Fruit fly (Drosophila melanogaster): ENCODE results near the gene CG15784.
A peak's percentile ranks its signal among the peaks of the same experiment; 100 is the strongest.

Gene CG15784

dm6 chrX:5429778-5430576 is 606 bp downstream of the CG15784 start:
- TF ChIP-seq tai (GFP tag; optimal IDR thresholded peaks at IDR 0.05) (no peak), Mio (GFP tag; optimal IDR thresholded peaks at IDR 0.05) (peak; percentile 41), Jra (GFP tag; optimal IDR thresholded peaks at IDR 0.05) (peak; percentile 81), fru (GFP tag; optimal IDR thresholded peaks at IDR 0.05) (peak; percentile 94), sage (GFP tag; optimal IDR thresholded peaks at IDR 0.05) (peak; percentile 27), ey (GFP tag; optimal IDR thresholded peaks at IDR 0.05) (peak; percentile 92), Hnf4 (GFP tag; optimal IDR thresholded peaks at IDR 0.05) (peak; percentile 83), psq (GFP tag; optimal IDR thresholded peaks at IDR 0.05) (peak; percentile 88), CG32264 (GFP tag; optimal IDR thresholded peaks at IDR 0.05) (peak; percentile 40), h (GFP tag; optimal IDR thresholded peaks at IDR 0.05) (peak; percentile 95), OdsH (GFP tag; optimal IDR thresholded peaks at IDR 0.05) (peak; percentile 93), Abd-B (GFP tag; optimal IDR thresholded peaks at IDR 0.05) (no peak), Hr78 (GFP tag; optimal IDR thresholded peaks at IDR 0.05) (no peak), foxo (GFP tag; optimal IDR thresholded peaks at IDR 0.05) (peak in 1 of 2 experiments; percentile 93), brk (GFP tag; optimal IDR thresholded peaks at IDR 0.05) (peak; percentile 79), Vsx2 (GFP tag; optimal IDR thresholded peaks at IDR 0.05; ENCODE audit: partially characterized antibody) (no peak), rgr (GFP tag; optimal IDR thresholded peaks at IDR 0.05) (peak; percentile 92), Dfd (GFP tag; optimal IDR thresholded peaks at IDR 0.05) (no peak), N (GFP tag; optimal IDR thresholded peaks at IDR 0.05) (no peak), br (GFP tag; optimal IDR thresholded peaks at IDR 0.05) (peak; percentile 92), HLH106 (tag; optimal IDR thresholded peaks at IDR 0.05) (peak; percentile 89), dmrt93B (GFP tag; optimal IDR thresholded peaks at IDR 0.05) (peak; percentile 91), Dif (GFP tag; optimal IDR thresholded peaks at IDR 0.05; ENCODE audit: partially characterized antibody) (peak; percentile 64), Sp1 (GFP tag; optimal IDR thresholded peaks at IDR 0.05) (peak; percentile 91), dl (GFP tag; optimal IDR thresholded peaks at IDR 0.05; ENCODE audit: insufficient read depth in 1 of 2, partially characterized antibody in 2 of 2) (no peak), woc (GFP tag; optimal IDR thresholded peaks at IDR 0.05) (peak; percentile 94), jim (GFP tag; optimal IDR thresholded peaks at IDR 0.05) (no peak), CG9705 (GFP tag; optimal IDR thresholded peaks at IDR 0.05) (peak; percentile 90), Myc (optimal IDR thresholded peaks at IDR 0.05) (no peak), Hr83 (GFP tag; optimal IDR thresholded peaks at IDR 0.05; ENCODE audit: poor library complexity, severe bottlenecking) (no peak), CrebA (GFP tag; optimal IDR thresholded peaks at IDR 0.05; ENCODE audit: borderline replicate concordance) (peak; percentile 28), Rel (GFP tag; optimal IDR thresholded peaks at IDR 0.05) (peak; percentile 29), Rel (tag; optimal IDR thresholded peaks at IDR 0.05) (peak; percentile 93), sv (GFP tag; optimal IDR thresholded peaks at IDR 0.05) (peak; percentile 82), GATAd (GFP tag; optimal IDR thresholded peaks at IDR 0.05) (peak; percentile 53), dsf (GFP tag; optimal IDR thresholded peaks at IDR 0.05; ENCODE audit: borderline replicate concordance) (peak; percentile 28)

- TF ChIP-seq psq (GFP tag; optimal IDR thresholded peaks at IDR 0.05) (no peak), Rel (GFP tag; optimal IDR thresholded peaks at IDR 0.05) (no peak), Rel (tag; optimal IDR thresholded peaks at IDR 0.05) (peak; percentile 95), h (GFP tag; optimal IDR thresholded peaks at IDR 0.05) (no peak), sage (GFP tag; optimal IDR thresholded peaks at IDR 0.05) (no peak), Sp1 (GFP tag; optimal IDR thresholded peaks at IDR 0.05) (no peak), Myc (optimal IDR thresholded peaks at IDR 0.05) (peak; percentile 51)
Measured at dm6 chrX:5432635-5433482, 3.5 kb downstream of the CG15784 start.

Measured in whole organism, wandering third instar larva.